Worm (Caenorhabditis elegans) whole organism, L4 larva: ENCODE data around the gene K01A11.3.

ENCODE experiments used
- D1046.2 ChIP-seq: fragments of 200-800 bp; sonication (Bioruptor generic); IDR thresholded peaks from 2 replicates; pipeline ENCODE4 v1.3.6; 2022; ENCODE audit warnings: missing genetic modification characterization, missing compliant biosample characterization
- F44E2.7 ChIP-seq: fragments of 200-800 bp; sonication (Bioruptor generic); IDR thresholded peaks from 2 replicates; pipeline ENCODE4 v2.1.2; 2022; ENCODE audit warnings: missing genetic modification characterization, missing compliant biosample characterization
- F49E8.2 ChIP-seq: sonication (generic microtip); optimal IDR thresholded peaks from 2 replicates; lab custom pipeline; 2016; ENCODE audit warnings: missing compliant biosample characterization, mild to moderate bottlenecking, missing genetic modification characterization, borderline replicate concordance
- T20F7.1 ChIP-seq: fragments of 200-800 bp; sonication (Bioruptor generic); optimal IDR thresholded peaks from 2 replicates; lab custom pipeline; 2018; ENCODE audit warnings: mild to moderate bottlenecking, missing genetic modification characterization, missing compliant biosample characterization
- Y48G9A.11 ChIP-seq: fragments of 200-800 bp; sonication (Bioruptor generic); IDR thresholded peaks from 2 replicates; pipeline ENCODE4 v1.3.6; 2022; ENCODE audit warnings: missing genetic modification reagents, missing genetic modification characterization, missing compliant biosample characterization
- Y75B8A.6 ChIP-seq: fragments of 200-800 bp; sonication (Bioruptor generic); IDR thresholded peaks from 2 replicates; pipeline ENCODE4 v1.3.6; 2022; ENCODE audit warnings: missing genetic modification reagents, missing genetic modification characterization, missing compliant biosample characterization
- ZK337.2 ChIP-seq: fragments of 200-800 bp; sonication (Bioruptor generic); IDR thresholded peaks from 2 replicates; pipeline ENCODE4 v1.3.6; 2022; ENCODE audit warnings: missing genetic modification reagents, missing genetic modification characterization, missing compliant biosample characterization
- aha-1 ChIP-seq: fragments of 150-350 bp; peaks from one replicate; lab custom pipeline; 2014; ENCODE audit warnings: missing biosample characterization, missing genetic modification characterization
- aly-2 ChIP-seq: sonication (generic microtip); optimal IDR thresholded peaks from 2 replicates; lab custom pipeline; 2018; ENCODE audit warnings: missing biosample characterization, missing genetic modification characterization
- arid-1 ChIP-seq: fragments of 200-800 bp; sonication (Bioruptor generic); conservative IDR thresholded peaks from 2 replicates; pipeline ENCODE4 v1.3.6; 2022; ENCODE audit warnings: missing genetic modification reagents, missing genetic modification characterization, missing compliant biosample characterization
- ceh-20 ChIP-seq: fragments of 200-800 bp; sonication (Bioruptor generic); IDR thresholded peaks from 2 replicates; pipeline ENCODE4 v1.3.6; 2022; ENCODE audit warnings: missing genetic modification reagents, missing genetic modification characterization, missing compliant biosample characterization
- ceh-44 ChIP-seq: fragments of 200-800 bp; sonication (Bioruptor generic); IDR thresholded peaks from 2 replicates; pipeline ENCODE4 v1.3.6; 2022; ENCODE audit warnings: missing genetic modification reagents, missing genetic modification characterization, missing compliant biosample characterization
- daf-12 ChIP-seq: fragments of 150-350 bp; optimal IDR thresholded peaks from 2 replicates; lab custom pipeline; 2014; ENCODE audit warnings: missing biosample characterization, missing genetic modification reagents, missing genetic modification characterization
- dmd-6 ChIP-seq: fragments of 200-800 bp; sonication (Bioruptor generic); IDR thresholded peaks from 2 replicates; pipeline ENCODE4 v1.3.6; 2022; ENCODE audit warnings: missing genetic modification reagents, missing genetic modification characterization, missing compliant biosample characterization
- dmd-8 ChIP-seq: fragments of 200-800 bp; sonication (Bioruptor generic); IDR thresholded peaks from 2 replicates; pipeline ENCODE4 v1.3.6; 2022; ENCODE audit warnings: missing genetic modification characterization, missing compliant biosample characterization
- dmd-9 ChIP-seq: fragments of 200-800 bp; sonication (Bioruptor generic); IDR thresholded peaks from 2 replicates; pipeline ENCODE4 v1.3.6; 2022; ENCODE audit warnings: missing genetic modification reagents, missing genetic modification characterization, missing compliant biosample characterization
- duxl-1 ChIP-seq: sonication (generic microtip); optimal IDR thresholded peaks from 2 replicates; lab custom pipeline; 2016; ENCODE audit warnings: mild to moderate bottlenecking, missing genetic modification characterization, moderate library complexity, missing compliant biosample characterization; ENCODE audit not compliant: poor library complexity
- egl-27 ChIP-seq: sonication (generic microtip); optimal IDR thresholded peaks from 3 replicates; lab custom pipeline; 2017; ENCODE audit warnings: missing biosample characterization, missing genetic modification reagents, missing genetic modification characterization
- egl-43 ChIP-seq: fragments of 200-800 bp; sonication (Bioruptor generic); IDR thresholded peaks from 2 replicates; pipeline ENCODE4 v1.3.6; 2022; ENCODE audit warnings: missing genetic modification reagents, missing genetic modification characterization, missing compliant biosample characterization
- gei-8 ChIP-seq: fragments of 200-800 bp; sonication (Bioruptor generic); optimal IDR thresholded peaks from 2 replicates; lab custom pipeline; 2018; ENCODE audit warnings: mild to moderate bottlenecking, missing genetic modification characterization, missing compliant biosample characterization
- hif-1 ChIP-seq, 2 experiments: sonication (generic microtip); optimal IDR thresholded peaks; 2 replicates each; lab custom pipeline; 2016 to 2017; ENCODE audit warnings: missing compliant biosample characterization in 2 of 2, missing genetic modification characterization in 2 of 2, missing genetic modification reagents in 2 of 2, missing genotype in 2 of 2, mild to moderate bottlenecking in 1 of 2
- hlh-11 ChIP-seq: fragments of 200-800 bp; sonication (Bioruptor generic); optimal IDR thresholded peaks from 2 replicates; lab custom pipeline; 2018; ENCODE audit warnings: mild to moderate bottlenecking, missing genetic modification characterization, missing compliant biosample characterization
- hlh-30 ChIP-seq: sonication (generic microtip); optimal IDR thresholded peaks from 2 replicates; lab custom pipeline; 2017; ENCODE audit warnings: antibody characterized with exemption, mild to moderate bottlenecking, missing genetic modification characterization, missing compliant biosample characterization; ENCODE audit not compliant: insufficient read depth
- hmg-1.1 ChIP-seq: fragments of 200-800 bp; sonication (Bioruptor generic); IDR thresholded peaks from 2 replicates; pipeline ENCODE4 v1.3.6; 2022; ENCODE audit warnings: missing genetic modification reagents, missing genetic modification characterization, missing compliant biosample characterization
- lim-7 ChIP-seq: fragments of 200-800 bp; sonication (Bioruptor generic); IDR thresholded peaks from 2 replicates; pipeline ENCODE4 v1.3.6; 2022; ENCODE audit warnings: missing genetic modification characterization, missing compliant biosample characterization
- lin-13 ChIP-seq: fragments of 150-350 bp; optimal IDR thresholded peaks from 2 replicates; lab custom pipeline; 2014; ENCODE audit warnings: missing biosample characterization, missing genetic modification reagents, missing genetic modification characterization
- lin-15B ChIP-seq: fragments of 150-350 bp; sonication (generic microtip); optimal IDR thresholded peaks from 3 replicates; lab custom pipeline; 2014; ENCODE audit warnings: missing biosample characterization, missing genetic modification characterization
- lin-29 ChIP-seq: fragments of 200-800 bp; sonication (Bioruptor generic); IDR thresholded peaks from 2 replicates; pipeline ENCODE4 v1.3.6; 2022; ENCODE audit warnings: missing genetic modification reagents, missing genetic modification characterization, missing compliant biosample characterization
- lin-38 ChIP-seq: fragments of 200-800 bp; sonication (Bioruptor generic); IDR thresholded peaks from 2 replicates; pipeline ENCODE4 v1.3.6; 2022; ENCODE audit warnings: missing genetic modification reagents, missing genetic modification characterization, missing compliant biosample characterization
- lin-39 ChIP-seq: fragments of 150-350 bp; optimal IDR thresholded peaks from 2 replicates; lab custom pipeline; 2014; ENCODE audit warnings: missing biosample characterization, missing genetic modification reagents, missing genetic modification characterization
- madf-5 ChIP-seq, 2 experiments: fragments of 200-800 bp; sonication (Bioruptor generic); IDR thresholded peaks; 2 replicates each; pipeline ENCODE4 v1.3.6; 2022; ENCODE audit warnings: missing compliant biosample characterization in 2 of 2, missing genetic modification characterization in 2 of 2
- mes-2 ChIP-seq: sonication (generic microtip); optimal IDR thresholded peaks from 2 replicates; lab custom pipeline; 2016; ENCODE audit warnings: missing genotype, mild to moderate bottlenecking, missing genetic modification characterization, missing compliant biosample characterization; ENCODE audit not compliant: poor library complexity, severe bottlenecking
- nhr-10 ChIP-seq: fragments of 150-350 bp; optimal IDR thresholded peaks from 2 replicates; lab custom pipeline; 2014; ENCODE audit warnings: missing biosample characterization, missing genetic modification characterization
- nhr-237 ChIP-seq: sonication (generic microtip); optimal IDR thresholded peaks from 2 replicates; lab custom pipeline; 2017; ENCODE audit warnings: missing biosample characterization, missing genetic modification characterization
- nhr-76 ChIP-seq: fragments of 150-350 bp; optimal IDR thresholded peaks from 2 replicates; lab custom pipeline; 2014; ENCODE audit warnings: missing biosample characterization, missing genetic modification characterization
- rbr-2 ChIP-seq: sonication (generic microtip); optimal IDR thresholded peaks from 2 replicates; lab custom pipeline; 2016; ENCODE audit warnings: missing genotype, missing genetic modification characterization, missing compliant biosample characterization
- sdz-12 ChIP-seq: fragments of 200-800 bp; sonication (Bioruptor generic); optimal IDR thresholded peaks from 2 replicates; lab custom pipeline; 2018; ENCODE audit warnings: mild to moderate bottlenecking, missing genetic modification characterization, missing compliant biosample characterization
- set-16 ChIP-seq: fragments of 200-800 bp; sonication (Bioruptor generic); IDR thresholded peaks from 2 replicates; pipeline ENCODE4 v1.3.6; 2022; ENCODE audit warnings: missing genetic modification reagents, missing genetic modification characterization, missing compliant biosample characterization
- spr-3 ChIP-seq: fragments of 200-800 bp; sonication (Bioruptor generic); optimal IDR thresholded peaks from 2 replicates; lab custom pipeline; 2018; ENCODE audit warnings: mild to moderate bottlenecking, missing genetic modification characterization, missing compliant biosample characterization
- tra-1 ChIP-seq: fragments of 200-800 bp; sonication (Bioruptor generic); IDR thresholded peaks from 2 replicates; pipeline ENCODE4 v1.3.6; 2022; ENCODE audit warnings: missing genetic modification reagents, missing genetic modification characterization, missing compliant biosample characterization
- unc-130 ChIP-seq: sonication (generic microtip); optimal IDR thresholded peaks from 2 replicates; lab custom pipeline; 2016; ENCODE audit warnings: missing genetic modification reagents, missing genetic modification characterization, missing compliant biosample characterization
- vab-7 ChIP-seq: fragments of 200-800 bp; sonication (Bioruptor generic); IDR thresholded peaks from 2 replicates; pipeline ENCODE4 v1.3.6; 2022; ENCODE audit warnings: missing genetic modification reagents, missing genetic modification characterization, missing compliant biosample characterization
- zip-11 ChIP-seq: fragments of 200-800 bp; sonication (Bioruptor generic); IDR thresholded peaks from 2 replicates; pipeline ENCODE4 v1.3.6; 2022; ENCODE audit warnings: missing genetic modification characterization, missing compliant biosample characterization

K01A11.3 gene

ce11 chrIII:3452563-3453210 lies at the start of gene K01A11.3, which contains the start of gene C34C12.12:
Gene K01A11.3, minus strand, starts transcription at chrIII:3452613.
Gene C34C12.12, plus strand, starts transcription at chrIII:3453194.
- TF ChIP-seq sdz-12 (GFP tag; lab: Kevin White, UChicago) (no peak), zip-11 (GFP tag; lab: Robert Waterston, UW) (no peak), Y75B8A.6 (GFP tag; lab: Robert Waterston, UW) (no peak), lin-38 (GFP tag; lab: Robert Waterston, UW) (peak; percentile 61), set-16 (GFP tag; lab: Robert Waterston, UW) (peak; percentile 57), spr-3 (no peak)

DNA sequence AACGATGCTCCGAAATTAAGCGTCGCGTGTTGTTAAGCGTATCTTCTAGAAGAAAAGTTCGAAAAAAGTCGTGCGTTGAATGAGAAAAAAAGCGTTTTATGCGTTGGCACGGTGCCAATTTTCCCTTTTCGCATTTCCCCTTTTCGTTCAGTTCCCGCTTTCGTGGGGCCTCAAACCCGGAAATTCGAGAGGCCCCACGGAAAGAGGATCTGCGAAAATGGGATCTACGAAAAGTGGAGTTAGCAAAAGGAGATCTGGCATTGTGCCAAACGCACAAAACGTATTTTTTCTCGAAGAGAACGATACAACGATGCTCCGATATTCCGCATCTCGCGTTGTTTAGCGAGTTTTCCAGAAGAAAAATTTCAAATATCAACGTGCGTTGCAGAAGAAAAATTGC lies 47.4 kb upstream of the K01A11.3 start:
- TF ChIP-seq nhr-76 (tag; lab: Kevin White, UChicago) = no peak
- TF ChIP-seq hmg-1.1 (GFP tag; lab: Robert Waterston, UW) = peak; percentile 51; the same call in 1 of the 2 replicates
- TF ChIP-seq mes-2 (tag; lab: Kevin White, UChicago) = peak; percentile 89
- TF ChIP-seq aly-2 = no peak
- TF ChIP-seq F49E8.2 = peak; percentile 3
- TF ChIP-seq lin-38 (GFP tag; lab: Robert Waterston, UW) = peak; percentile 71
- peak; percentile 42 for TF ChIP-seq T20F7.1 (GFP tag; lab: Kevin White, UChicago)
- peak; percentile 72 for TF ChIP-seq vab-7 (GFP tag; lab: Robert Waterston, UW)
- TF ChIP-seq ZK337.2 (GFP tag; lab: Robert Waterston, UW) = peak; percentile 22; the same call in 1 of the 2 replicates
- TF ChIP-seq lim-7 (GFP tag; lab: Robert Waterston, UW) = peak; percentile 48; the same call in 1 of the 2 replicates
- peak; percentile 54; the same call in 1 of the 2 replicates for TF ChIP-seq ceh-44
- 0 out of 2 replicates have a peak, but pooled peaks have one; percentile 32 for TF ChIP-seq egl-43 (GFP tag; lab: Robert Waterston, UW)
- TF ChIP-seq dmd-6 (GFP tag; lab: Robert Waterston, UW) = peak; percentile 37; the same call in 1 of the 2 replicates
- 0 out of 2 replicates have a peak, but pooled peaks have one; percentile 45 for TF ChIP-seq dmd-9 (GFP tag; lab: Robert Waterston, UW)
- peak; percentile 78 for TF ChIP-seq ceh-20 (GFP tag; lab: Robert Waterston, UW)
- peak; percentile 23 for TF ChIP-seq rbr-2 (tag; lab: Kevin White, UChicago)
- no peak for TF ChIP-seq gei-8 (GFP tag; lab: Kevin White, UChicago)
- TF ChIP-seq unc-130 (GFP tag; lab: Kevin White, UChicago) = peak; percentile 61
- TF ChIP-seq D1046.2 (GFP tag; lab: Robert Waterston, UW) = 0 out of 2 replicates have a peak, but pooled peaks have one; percentile 22
- peak; percentile 56; the same call in 1 of the 2 replicates for TF ChIP-seq arid-1 (GFP tag; lab: Robert Waterston, UW)
- TF ChIP-seq aha-1 (tag; lab: Kevin White, UChicago) = peak; percentile 45
- TF ChIP-seq hif-1 (tag; optimal IDR thresholded peaks at IDR 0.05; lab: Kevin White, UChicago) = peak in 1 of 2 experiments; percentile 71
- no peak for TF ChIP-seq lin-29 (GFP tag; lab: Robert Waterston, UW)
- no peak for TF ChIP-seq dmd-8 (GFP tag; lab: Robert Waterston, UW)
- peak; percentile 85 for TF ChIP-seq Y48G9A.11 (GFP tag; lab: Robert Waterston, UW)
- TF ChIP-seq tra-1 = no peak
- no peak for TF ChIP-seq hlh-11 (tag; lab: Kevin White, UChicago)

- TF ChIP-seq nhr-76 (tag; lab: Kevin White, UChicago) = no peak
- TF ChIP-seq nhr-10 (tag; lab: Kevin White, UChicago) = no peak
- TF ChIP-seq hif-1 (tag; optimal IDR thresholded peaks at IDR 0.05; lab: Kevin White, UChicago) = no peak
- TF ChIP-seq daf-12 (tag; lab: Kevin White, UChicago) = no peak
- TF ChIP-seq nhr-237 (tag; lab: Kevin White, UChicago) = no peak
- TF ChIP-seq tra-1 = no peak
- TF ChIP-seq F44E2.7 = no peak
- no peak for TF ChIP-seq lin-13 (GFP tag; lab: Kevin White, UChicago)
- TF ChIP-seq lin-15B (tag; lab: Kevin White, UChicago) = no peak
- TF ChIP-seq lin-39 = no peak
- TF ChIP-seq madf-5 (GFP tag; IDR thresholded peaks at IDR 0.05; lab: Robert Waterston, UW) = no peak
- no peak for TF ChIP-seq hlh-30 (tag; lab: Kevin White, UChicago)
- no peak for TF ChIP-seq egl-27 (tag; lab: Kevin White, UChicago)
- no peak for TF ChIP-seq unc-130 (GFP tag; lab: Kevin White, UChicago)
- no peak for TF ChIP-seq egl-43 (GFP tag; lab: Robert Waterston, UW)
- TF ChIP-seq duxl-1 (tag; lab: Kevin White, UChicago) = no peak
These were observed 46.5 kb upstream of the K01A11.3 start, which contains the start of gene M01F1.9 for ce11 chrIII:3498957-3499356. Gene M01F1.9, minus strand, starts transcription at chrIII:3499057.
